Fruit fly (Drosophila melanogaster) whole organism, embryonic: Measurements from ENCODE around the gene yellow-f2.
A peak's percentile ranks its signal among the peaks of the same experiment; 100 is the strongest.

Experiments
- Antp ChIP-seq: fragments of 200-800 bp; sonication (Bioruptor generic); optimal IDR thresholded peaks from 3 replicates; lab custom pipeline; 2016; ENCODE audit warnings: missing biosample characterization, missing genetic modification characterization
- Awh ChIP-seq: fragments of 200-800 bp; sonication (Bioruptor generic); IDR thresholded peaks from 2 replicates; pipeline ENCODE4, ENCODE4 v1.3.6; 2022; ENCODE audit warnings: missing biosample characterization, missing genetic modification characterization
- BEAF-32 ChIP-seq: fragments of 200-800 bp; sonication (Bioruptor generic); optimal IDR thresholded peaks from 3 replicates; lab custom pipeline; 2017; ENCODE audit warnings: missing biosample characterization, missing genetic modification characterization, mild to moderate bottlenecking, moderate library complexity, missing genetic modification reagents
- CG12659 ChIP-seq: fragments of 200-800 bp; sonication (Bioruptor generic); optimal IDR thresholded peaks from 3 replicates; lab custom pipeline; 2017; ENCODE audit warnings: mild to moderate bottlenecking, missing biosample characterization, missing genetic modification reagents, missing genetic modification characterization
- CG13624 ChIP-seq: fragments of 200-800 bp; sonication (Bioruptor generic); optimal IDR thresholded peaks from 2 replicates; lab custom pipeline; 2016; ENCODE audit warnings: missing biosample characterization, missing genetic modification characterization
- CG14965 ChIP-seq: fragments of 200-800 bp; sonication (Bioruptor generic); optimal IDR thresholded peaks from 2 replicates; lab custom pipeline; 2016; ENCODE audit warnings: missing biosample characterization, missing genetic modification characterization, borderline replicate concordance
- CG17612 ChIP-seq: fragments of 200-800 bp; sonication (Bioruptor generic); IDR thresholded peaks from 2 replicates; pipeline ENCODE4 v1.3.6; 2022; ENCODE audit warnings: missing biosample characterization, missing genetic modification characterization
- CG30403 ChIP-seq: fragments of 200-800 bp; sonication (Bioruptor generic); optimal IDR thresholded peaks from 3 replicates; lab custom pipeline; 2016; ENCODE audit warnings: missing biosample characterization, missing genetic modification characterization
- CG4730 ChIP-seq: fragments of 200-800 bp; sonication (Bioruptor generic); IDR thresholded peaks from 2 replicates; pipeline ENCODE4 v1.3.6; 2022; ENCODE audit warnings: missing biosample characterization, missing genetic modification characterization
- CG6254 ChIP-seq: fragments of 200-800 bp; sonication (Bioruptor generic); optimal IDR thresholded peaks from 3 replicates; lab custom pipeline; 2017; ENCODE audit warnings: mild to moderate bottlenecking, missing biosample characterization, missing genetic modification reagents, missing genetic modification characterization
- CG6765 ChIP-seq: fragments of 200-800 bp; sonication (Bioruptor generic); optimal IDR thresholded peaks from 3 replicates; lab custom pipeline; 2017; ENCODE audit warnings: missing biosample characterization, mild to moderate bottlenecking, missing genetic modification characterization
- CG6813 ChIP-seq: fragments of 200-800 bp; sonication (Bioruptor generic); optimal IDR thresholded peaks from 2 replicates; lab custom pipeline; 2017; ENCODE audit warnings: missing biosample characterization, missing genetic modification characterization, mild to moderate bottlenecking, moderate library complexity, missing genetic modification reagents
- CG9797 ChIP-seq: fragments of 200-800 bp; sonication (Bioruptor generic); optimal IDR thresholded peaks from 3 replicates; lab custom pipeline; 2018; ENCODE audit warnings: missing biosample characterization, mild to moderate bottlenecking, missing genetic modification characterization
- CTCF ChIP-seq: fragments of 200-800 bp; sonication (Bioruptor generic); optimal IDR thresholded peaks from 2 replicates; lab custom pipeline; 2017; ENCODE audit warnings: missing biosample characterization, mild to moderate bottlenecking, missing genetic modification characterization, moderate library complexity
- Dip2 ChIP-seq: fragments of 200-800 bp; sonication (Bioruptor generic); IDR thresholded peaks from 2 replicates; pipeline ENCODE4 v1.3.6; 2022; ENCODE audit warnings: missing biosample characterization, missing genetic modification characterization
- Doc3 ChIP-seq: fragments of 200-800 bp; sonication (Bioruptor generic); IDR thresholded peaks from 3 replicates; pipeline ENCODE4 v1.3.6; 2022; ENCODE audit warnings: missing biosample characterization, missing genetic modification characterization; ENCODE audit not compliant: partially characterized antibody
- Ets97D ChIP-seq: fragments of 200-800 bp; sonication (Bioruptor generic); optimal IDR thresholded peaks from 3 replicates; lab custom pipeline; 2016; ENCODE audit warnings: missing biosample characterization, missing genetic modification characterization
- Fer1 ChIP-seq: fragments of 200-800 bp; sonication (Bioruptor generic); optimal IDR thresholded peaks from 2 replicates; lab custom pipeline; 2017; ENCODE audit warnings: missing biosample characterization, mild to moderate bottlenecking, missing genetic modification characterization
- HLH3B ChIP-seq: fragments of 200-800 bp; sonication (Bioruptor generic); IDR thresholded peaks from 2 replicates; pipeline ENCODE4 v1.3.6; 2022; ENCODE audit warnings: missing biosample characterization, missing genetic modification characterization
- HLHmδ ChIP-seq: fragments of 200-800 bp; sonication (Bioruptor generic); optimal IDR thresholded peaks from 2 replicates; lab custom pipeline; 2018; ENCODE audit warnings: missing biosample characterization, mild to moderate bottlenecking, missing genetic modification characterization, moderate library complexity
- Hsf ChIP-seq: fragments of 200-800 bp; sonication (Bioruptor generic); optimal IDR thresholded peaks from 3 replicates; lab custom pipeline; 2016; ENCODE audit warnings: missing biosample characterization, missing genetic modification characterization
- MBD-R2 ChIP-seq: fragments of 200-800 bp; sonication (Bioruptor generic); IDR thresholded peaks from 2 replicates; pipeline ENCODE4 v1.3.6; 2022; ENCODE audit warnings: missing biosample characterization, missing genetic modification characterization
- MESR4 ChIP-seq: fragments of 200-800 bp; sonication (Bioruptor generic); optimal IDR thresholded peaks from 2 replicates; lab custom pipeline; 2018; ENCODE audit warnings: missing biosample characterization, mild to moderate bottlenecking, missing genetic modification characterization, moderate library complexity
- MTF-1 ChIP-seq: fragments of 200-800 bp; sonication (Bioruptor generic); optimal IDR thresholded peaks from 2 replicates; lab custom pipeline; 2018; ENCODE audit warnings: missing biosample characterization, mild to moderate bottlenecking, missing genetic modification characterization, borderline replicate concordance
- Trl ChIP-seq, 3 experiments: fragments of >200 bp in 2 of 3; fragments of 200-800 bp in 1 of 3; sonication (Bioruptor generic) in 1 of 3; optimal IDR thresholded peaks; 2 replicates in 1 of 3; 3 replicates in 2 of 3; lab custom pipeline; 2016 to 2017; ENCODE audit warnings: missing biosample characterization in 1 of 3, missing genetic modification characterization in 1 of 3
- Vsx1 ChIP-seq: fragments of 200-800 bp; sonication (Bioruptor generic); optimal IDR thresholded peaks from 2 replicates; lab custom pipeline; 2017; ENCODE audit warnings: missing biosample characterization, mild to moderate bottlenecking, missing genetic modification characterization, missing genetic modification reagents
- Xbp1 ChIP-seq: fragments of 200-800 bp; sonication (Bioruptor generic); optimal IDR thresholded peaks from 3 replicates; lab custom pipeline; 2016; ENCODE audit warnings: missing biosample characterization, mild to moderate bottlenecking, missing genetic modification characterization
- YL-1 ChIP-seq: fragments of 200-800 bp; sonication (Bioruptor generic); optimal IDR thresholded peaks from 3 replicates; lab custom pipeline; 2017; ENCODE audit warnings: missing biosample characterization, mild to moderate bottlenecking, missing genetic modification characterization
- abd-A ChIP-seq: fragments of 200-800 bp; sonication (Bioruptor generic); optimal IDR thresholded peaks from 3 replicates; lab custom pipeline; 2019; ENCODE audit warnings: missing biosample characterization, mild to moderate bottlenecking, missing genetic modification characterization, moderate library complexity
- cas ChIP-seq: fragments of 200-800 bp; sonication (Bioruptor generic); IDR thresholded peaks from 2 replicates; pipeline ENCODE4 v1.3.6; 2022; ENCODE audit warnings: missing biosample characterization, missing genetic modification characterization
- disco-r ChIP-seq: fragments of 200-800 bp; sonication (Bioruptor generic); optimal IDR thresholded peaks from 2 replicates; lab custom pipeline; 2016; ENCODE audit warnings: missing biosample characterization, missing genetic modification characterization
- dysf ChIP-seq: fragments of 200-800 bp; sonication (Bioruptor generic); IDR thresholded peaks from 3 replicates; pipeline ENCODE4 v1.3.6; 2022; ENCODE audit warnings: missing biosample characterization, missing genetic modification characterization
- grau ChIP-seq: fragments of 200-800 bp; optimal IDR thresholded peaks from 3 replicates; lab custom pipeline; 2019; ENCODE audit warnings: missing biosample characterization, mild to moderate bottlenecking, missing genetic modification characterization, moderate library complexity
- h ChIP-seq: fragments of >200 bp; optimal IDR thresholded peaks from 2 replicates; lab custom pipeline; 2017
- her ChIP-seq: fragments of 200-800 bp; sonication (Bioruptor generic); optimal IDR thresholded peaks from 2 replicates; lab custom pipeline; 2016; ENCODE audit warnings: missing biosample characterization, missing genetic modification characterization
- hkb ChIP-seq, 2 experiments: fragments of 200-800 bp in 1 of 2; fragments of >200 bp in 1 of 2; sonication (Bioruptor generic) in 1 of 2; IDR thresholded peaks in 1 of 2; optimal IDR thresholded peaks in 1 of 2; 2 replicates each; pipeline versions ENCODE4 v1.3.6 to Lab custom; 2017 to 2022; ENCODE audit warnings: missing biosample characterization in 1 of 2, missing genetic modification characterization in 1 of 2
- insv ChIP-seq, 2 experiments: fragments of 200-800 bp; sonication (Bioruptor generic); optimal IDR thresholded peaks; 3 replicates each; lab custom pipeline; 2016 to 2018; ENCODE audit warnings: missing biosample characterization in 2 of 2, missing genetic modification characterization in 2 of 2
- klu ChIP-seq: fragments of 200-800 bp; sonication (Bioruptor generic); IDR thresholded peaks from 2 replicates; pipeline ENCODE4 v1.3.6; 2022; ENCODE audit warnings: missing biosample characterization, missing genetic modification characterization
- lola ChIP-seq, 3 experiments: fragments of >200 bp in 2 of 3; fragments of 200-800 bp in 1 of 3; sonication (Bioruptor generic) in 1 of 3; optimal IDR thresholded peaks; 2 replicates each; lab custom pipeline; 2017 to 2019; ENCODE audit warnings: missing biosample characterization in 3 of 3, missing genetic modification characterization in 3 of 3, mild to moderate bottlenecking in 1 of 3, moderate library complexity in 1 of 3
- pho ChIP-seq: fragments of 200-800 bp; sonication (Bioruptor generic); optimal IDR thresholded peaks from 2 replicates; lab custom pipeline; 2016; ENCODE audit warnings: missing biosample characterization, missing genetic modification characterization
- schlank ChIP-seq: fragments of 200-800 bp; sonication (Bioruptor generic); optimal IDR thresholded peaks from 2 replicates; lab custom pipeline; 2018; ENCODE audit warnings: missing biosample characterization, mild to moderate bottlenecking, missing genetic modification characterization
- shn ChIP-seq: fragments of 200-800 bp; sonication (Bioruptor generic); optimal IDR thresholded peaks from 3 replicates; lab custom pipeline; 2016; ENCODE audit warnings: missing biosample characterization, missing genetic modification characterization
- stwl ChIP-seq: fragments of 200-800 bp; sonication (Bioruptor generic); optimal IDR thresholded peaks from 3 replicates; lab custom pipeline; 2018; ENCODE audit warnings: missing biosample characterization, mild to moderate bottlenecking, missing genetic modification characterization, moderate library complexity
- tin ChIP-seq: fragments of 200-800 bp; sonication (Bioruptor generic); optimal IDR thresholded peaks from 3 replicates; lab custom pipeline; 2016; ENCODE audit warnings: missing biosample characterization, missing genetic modification characterization
- trh ChIP-seq: fragments of 200-800 bp; sonication (Bioruptor generic); optimal IDR thresholded peaks from 2 replicates; lab custom pipeline; 2016; ENCODE audit warnings: missing biosample characterization, missing genetic modification characterization
- unc-4 ChIP-seq: fragments of 200-800 bp; sonication (Bioruptor generic); IDR thresholded peaks from 2 replicates; pipeline ENCODE4 v1.3.6; 2022; ENCODE audit warnings: missing biosample characterization, missing genetic modification characterization; ENCODE audit not compliant: partially characterized antibody
- vfl ChIP-seq: fragments of 200-800 bp; sonication (Bioruptor generic); optimal IDR thresholded peaks from 2 replicates; lab custom pipeline; 2016; ENCODE audit warnings: missing biosample characterization, missing genetic modification characterization
- vvl ChIP-seq: fragments of 200-800 bp; sonication (Bioruptor generic); IDR thresholded peaks from 2 replicates; pipeline ENCODE4 v1.3.6; 2022; ENCODE audit warnings: missing biosample characterization, missing genetic modification characterization

Gene yellow-f2

dm6 chr3R:13030257-13031173, 35.6 kb upstream of the yellow-f2 start, which contains the start of the genes CG46281 and CG46280 (continued):
- TF ChIP-seq YL-1 (GFP tag; lab: Kevin White, UChicago) (peak; percentile 83), vfl (GFP tag; lab: Kevin White, UChicago) (peak; percentile 38), schlank (tag; lab: Kevin White, UChicago) (no peak), CG30403 (GFP tag; lab: Kevin White, UChicago) (peak; percentile 46), stwl (tag; lab: Kevin White, UChicago) (peak; percentile 97), Fer1 (GFP tag; lab: Kevin White, UChicago) (peak; percentile 20), cas (0 out of 2 replicates have a peak, but pooled peaks have one; percentile 21), vvl (GFP tag; lab: Robert Waterston, UW) (0 out of 2 replicates have a peak, but pooled peaks have one; percentile 18), MBD-R2 (GFP tag; lab: Robert Waterston, UW) (peak; percentile 66), h (lab: Kevin White, UChicago) (no peak), Trl (optimal IDR thresholded peaks at IDR 0.05; lab: Kevin White, UChicago) (no peak), Trl (GFP tag; optimal IDR thresholded peaks at IDR 0.05; lab: Kevin White, UChicago) (peak; percentile 37), klu (GFP tag; lab: Robert Waterston, UW) (no peak), CG6813 (no peak), insv (GFP tag; optimal IDR thresholded peaks at IDR 0.05; lab: Kevin White, UChicago) (peak in 1 of 2 experiments; percentile 12), Awh (no peak), lola (GFP tag; optimal IDR thresholded peaks at IDR 0.05; lab: Kevin White, UChicago) (peak in 1 of 3 experiments; percentile 30), trh (GFP tag; lab: Kevin White, UChicago) (no peak), CG9797 (GFP tag; lab: Kevin White, UChicago) (peak; percentile 71), CG4730 (no peak), Vsx1 (no peak), CTCF (GFP tag; lab: Kevin White, UChicago) (no peak), CG14965 (GFP tag; lab: Kevin White, UChicago) (no peak), MTF-1 (GFP tag; lab: Kevin White, UChicago) (no peak), abd-A (tag; lab: Kevin White, UChicago) (no peak), CG6765 (GFP tag; lab: Kevin White, UChicago) (no peak), CG17612 (no peak), disco-r (GFP tag; lab: Kevin White, UChicago) (peak; percentile 2), grau (no peak), Xbp1 (GFP tag; lab: Kevin White, UChicago) (peak; percentile 50), BEAF-32 (GFP tag; lab: Kevin White, UChicago) (peak; percentile 68), Antp (GFP tag; lab: Kevin White, UChicago) (peak; percentile 11), MESR4 (GFP tag; lab: Kevin White, UChicago) (peak; percentile 66), HLH3B (GFP tag; lab: Robert Waterston, UW) (no peak), CG13624 (GFP tag; lab: Kevin White, UChicago) (peak; percentile 43), pho (peak; percentile 47), Ets97D (GFP tag; lab: Kevin White, UChicago) (peak; percentile 52), shn (peak; percentile 12), tin (peak; percentile 29), dysf (GFP tag; lab: Robert Waterston, UW) (no peak), CG6254 (no peak), hkb (optimal IDR thresholded peaks at IDR 0.05; lab: Kevin White, UChicago) (peak; percentile 83), hkb (GFP tag; IDR thresholded peaks at IDR 0.05; lab: Robert Waterston, UW) (peak; percentile 40; the same call in 1 of the 2 replicates), her (GFP tag; lab: Kevin White, UChicago) (peak; percentile 9), Dip2 (no peak), unc-4 (GFP tag; lab: Robert Waterston, UW) (peak; percentile 64), HLHmδ (GFP tag; lab: Kevin White, UChicago) (no peak), Hsf (GFP tag; lab: Kevin White, UChicago) (peak; percentile 45), CG12659 (GFP tag; lab: Kevin White, UChicago) (peak; percentile 70), Doc3 (GFP tag; lab: Robert Waterston, UW) (0 out of 3 replicates have a peak, but pooled peaks have one; percentile 43)
